Worm (Caenorhabditis elegans) whole organism, L4 larva: ENCODE results near the gene algn-6.
A peak's percentile ranks its signal among the peaks of the same experiment; 100 is the strongest.

ENCODE experiments used
- F37D6.2 ChIP-seq: sonication (generic microtip); optimal IDR thresholded peaks from 2 replicates; lab custom pipeline; 2016; ENCODE audit warnings: mild to moderate bottlenecking, missing genetic modification characterization, missing compliant biosample characterization
- F49E8.2 ChIP-seq: sonication (generic microtip); optimal IDR thresholded peaks from 2 replicates; lab custom pipeline; 2016; ENCODE audit warnings: missing compliant biosample characterization, mild to moderate bottlenecking, missing genetic modification characterization, borderline replicate concordance
- T20F7.1 ChIP-seq: fragments of 200-800 bp; sonication (Bioruptor generic); optimal IDR thresholded peaks from 2 replicates; lab custom pipeline; 2018; ENCODE audit warnings: mild to moderate bottlenecking, missing genetic modification characterization, missing compliant biosample characterization
- Y48G9A.11 ChIP-seq: fragments of 200-800 bp; sonication (Bioruptor generic); IDR thresholded peaks from 2 replicates; pipeline ENCODE4 v1.3.6; 2022; ENCODE audit warnings: missing genetic modification reagents, missing genetic modification characterization, missing compliant biosample characterization
- Y75B8A.6 ChIP-seq: fragments of 200-800 bp; sonication (Bioruptor generic); IDR thresholded peaks from 2 replicates; pipeline ENCODE4 v1.3.6; 2022; ENCODE audit warnings: missing genetic modification reagents, missing genetic modification characterization, missing compliant biosample characterization
- ama-1 ChIP-seq: fragments of 150-350 bp; optimal IDR thresholded peaks from 2 replicates; lab custom pipeline; 2014; ENCODE audit warnings: inconsistent platforms, mixed read lengths
- arid-1 ChIP-seq: fragments of 200-800 bp; sonication (Bioruptor generic); conservative IDR thresholded peaks from 2 replicates; pipeline ENCODE4 v1.3.6; 2022; ENCODE audit warnings: missing genetic modification reagents, missing genetic modification characterization, missing compliant biosample characterization
- ceh-28 ChIP-seq: fragments of 150-350 bp; optimal IDR thresholded peaks from 2 replicates; lab custom pipeline; 2014; ENCODE audit warnings: missing biosample characterization, missing genetic modification reagents, missing genetic modification characterization
- daf-19 ChIP-seq: fragments of 200-800 bp; sonication (Bioruptor generic); conservative IDR thresholded peaks from 2 replicates; pipeline ENCODE4 v1.3.6; 2022; ENCODE audit warnings: missing genetic modification characterization, missing compliant biosample characterization
- dmd-8 ChIP-seq: fragments of 200-800 bp; sonication (Bioruptor generic); IDR thresholded peaks from 2 replicates; pipeline ENCODE4 v1.3.6; 2022; ENCODE audit warnings: missing genetic modification characterization, missing compliant biosample characterization
- dpl-1 ChIP-seq: fragments of 150-350 bp; optimal IDR thresholded peaks from 2 replicates; lab custom pipeline; 2014; ENCODE audit warnings: missing biosample characterization, missing genetic modification reagents, missing genetic modification characterization
- dve-1 ChIP-seq: sonication (generic microtip); optimal IDR thresholded peaks from 2 replicates; lab custom pipeline; 2017; ENCODE audit warnings: antibody characterized with exemption, mild to moderate bottlenecking, missing genetic modification characterization, missing compliant biosample characterization; ENCODE audit not compliant: insufficient read depth
- egl-27 ChIP-seq: sonication (generic microtip); optimal IDR thresholded peaks from 3 replicates; lab custom pipeline; 2017; ENCODE audit warnings: missing biosample characterization, missing genetic modification reagents, missing genetic modification characterization
- fkh-10 ChIP-seq: fragments of 150-350 bp; optimal IDR thresholded peaks from 2 replicates; lab custom pipeline; 2014; ENCODE audit warnings: missing biosample characterization, missing genetic modification reagents, missing genetic modification characterization
- hlh-11 ChIP-seq: fragments of 200-800 bp; sonication (Bioruptor generic); optimal IDR thresholded peaks from 2 replicates; lab custom pipeline; 2018; ENCODE audit warnings: mild to moderate bottlenecking, missing genetic modification characterization, missing compliant biosample characterization
- hlh-30 ChIP-seq: sonication (generic microtip); optimal IDR thresholded peaks from 2 replicates; lab custom pipeline; 2017; ENCODE audit warnings: antibody characterized with exemption, mild to moderate bottlenecking, missing genetic modification characterization, missing compliant biosample characterization; ENCODE audit not compliant: insufficient read depth
- jun-1 ChIP-seq: fragments of 150-350 bp; optimal IDR thresholded peaks from 2 replicates; lab custom pipeline; 2014; ENCODE audit warnings: missing biosample characterization, missing genetic modification reagents, missing genetic modification characterization
- lin-13 ChIP-seq: fragments of 150-350 bp; optimal IDR thresholded peaks from 2 replicates; lab custom pipeline; 2014; ENCODE audit warnings: missing biosample characterization, missing genetic modification reagents, missing genetic modification characterization
- lin-38 ChIP-seq: fragments of 200-800 bp; sonication (Bioruptor generic); IDR thresholded peaks from 2 replicates; pipeline ENCODE4 v1.3.6; 2022; ENCODE audit warnings: missing genetic modification reagents, missing genetic modification characterization, missing compliant biosample characterization
- lin-39 ChIP-seq: fragments of 150-350 bp; optimal IDR thresholded peaks from 2 replicates; lab custom pipeline; 2014; ENCODE audit warnings: missing biosample characterization, missing genetic modification reagents, missing genetic modification characterization
- lsy-2 ChIP-seq, 2 experiments: fragments of 150-350 bp in 1 of 2; sonication (generic microtip) in 1 of 2; optimal IDR thresholded peaks; 2 replicates each; lab custom pipeline; 2014 to 2017; ENCODE audit warnings: missing biosample characterization in 2 of 2, missing genetic modification characterization in 2 of 2
- madf-5 ChIP-seq, 2 experiments: fragments of 200-800 bp; sonication (Bioruptor generic); IDR thresholded peaks; 2 replicates each; pipeline ENCODE4 v1.3.6; 2022; ENCODE audit warnings: missing compliant biosample characterization in 2 of 2, missing genetic modification characterization in 2 of 2
- madf-9 ChIP-seq: fragments of 200-800 bp; sonication (Bioruptor generic); conservative IDR thresholded peaks from 2 replicates; pipeline ENCODE4 v1.3.6; 2022; ENCODE audit warnings: missing genetic modification reagents, missing genetic modification characterization, missing compliant biosample characterization
- mdl-1 ChIP-seq, 2 experiments: fragments of 150-350 bp in 1 of 2; sonication (generic microtip) in 1 of 2; optimal IDR thresholded peaks; 2 replicates each; lab custom pipeline; 2014 to 2017; ENCODE audit warnings: missing biosample characterization in 2 of 2, missing genetic modification characterization in 2 of 2
- mdt-29 ChIP-seq: fragments of 200-800 bp; sonication (Bioruptor generic); IDR thresholded peaks from 2 replicates; pipeline ENCODE4 v1.3.6; 2022; ENCODE audit warnings: missing genetic modification reagents, missing genetic modification characterization, missing compliant biosample characterization
- mep-1 ChIP-seq: fragments of 150-350 bp; sonication (generic microtip); optimal IDR thresholded peaks from 3 replicates; lab custom pipeline; 2014; ENCODE audit warnings: missing biosample characterization, missing genetic modification characterization
- mes-2 ChIP-seq: sonication (generic microtip); optimal IDR thresholded peaks from 2 replicates; lab custom pipeline; 2016; ENCODE audit warnings: missing genotype, mild to moderate bottlenecking, missing genetic modification characterization, missing compliant biosample characterization; ENCODE audit not compliant: poor library complexity, severe bottlenecking
- nhr-11 ChIP-seq: fragments of 150-350 bp; optimal IDR thresholded peaks from 2 replicates; lab custom pipeline; 2014; ENCODE audit warnings: missing biosample characterization, missing genetic modification characterization
- nhr-25 ChIP-seq: sonication (generic microtip); optimal IDR thresholded peaks from 2 replicates; lab custom pipeline; 2017; ENCODE audit warnings: missing genetic modification characterization, mild to moderate bottlenecking, missing compliant biosample characterization, antibody characterized with exemption, moderate library complexity, borderline replicate concordance; ENCODE audit not compliant: insufficient read depth
- nhr-28 ChIP-seq: fragments of 150-350 bp; optimal IDR thresholded peaks from 2 replicates; lab custom pipeline; 2014; ENCODE audit warnings: missing biosample characterization, missing genetic modification characterization
- nhr-6 ChIP-seq: fragments of 150-350 bp; optimal IDR thresholded peaks from 2 replicates; lab custom pipeline; 2014; ENCODE audit warnings: missing biosample characterization, missing genetic modification characterization
- nhr-76 ChIP-seq: fragments of 150-350 bp; optimal IDR thresholded peaks from 2 replicates; lab custom pipeline; 2014; ENCODE audit warnings: missing biosample characterization, missing genetic modification characterization
- pqm-1 ChIP-seq: sonication (generic microtip); optimal IDR thresholded peaks from 2 replicates; lab custom pipeline; 2017; ENCODE audit warnings: missing biosample characterization, missing genetic modification characterization
- rbr-2 ChIP-seq: sonication (generic microtip); optimal IDR thresholded peaks from 2 replicates; lab custom pipeline; 2016; ENCODE audit warnings: missing genotype, missing genetic modification characterization, missing compliant biosample characterization
- sdz-12 ChIP-seq: fragments of 200-800 bp; sonication (Bioruptor generic); optimal IDR thresholded peaks from 2 replicates; lab custom pipeline; 2018; ENCODE audit warnings: mild to moderate bottlenecking, missing genetic modification characterization, missing compliant biosample characterization
- skn-1 ChIP-seq: fragments of 150-350 bp; optimal IDR thresholded peaks from 2 replicates; lab custom pipeline; 2014; ENCODE audit warnings: missing biosample characterization, missing genetic modification characterization
- snpc-4 ChIP-seq: fragments of 150-350 bp; optimal IDR thresholded peaks from 2 replicates; lab custom pipeline; 2014; ENCODE audit warnings: missing biosample characterization, missing genetic modification characterization
- tag-97 ChIP-seq: fragments of 200-800 bp; sonication (Bioruptor generic); IDR thresholded peaks from 2 replicates; pipeline ENCODE4 v1.3.6; 2022; ENCODE audit warnings: missing genetic modification characterization, missing compliant biosample characterization
- tra-1 ChIP-seq: fragments of 200-800 bp; sonication (Bioruptor generic); IDR thresholded peaks from 2 replicates; pipeline ENCODE4 v1.3.6; 2022; ENCODE audit warnings: missing genetic modification reagents, missing genetic modification characterization, missing compliant biosample characterization
- unc-130 ChIP-seq: sonication (generic microtip); optimal IDR thresholded peaks from 2 replicates; lab custom pipeline; 2016; ENCODE audit warnings: missing genetic modification reagents, missing genetic modification characterization, missing compliant biosample characterization
- unc-62 ChIP-seq, 3 experiments: fragments of 150-350 bp in 1 of 3; sonication (generic microtip); optimal IDR thresholded peaks in 2 of 3; peaks in 1 of 3; 1 replicate in 1 of 3; 2 replicates in 2 of 3; lab custom pipeline; 2014 to 2017; ENCODE audit warnings: missing biosample characterization in 3 of 3, missing genetic modification characterization in 3 of 3, missing genetic modification reagents in 3 of 3, missing genotype in 1 of 3
- vab-7 ChIP-seq: fragments of 200-800 bp; sonication (Bioruptor generic); IDR thresholded peaks from 2 replicates; pipeline ENCODE4 v1.3.6; 2022; ENCODE audit warnings: missing genetic modification reagents, missing genetic modification characterization, missing compliant biosample characterization
- zfp-2 ChIP-seq: sonication (generic microtip); optimal IDR thresholded peaks from 2 replicates; lab custom pipeline; 2016; ENCODE audit warnings: mild to moderate bottlenecking, missing genetic modification characterization, missing compliant biosample characterization
- zfp-3 ChIP-seq: fragments of 200-800 bp; sonication (Bioruptor generic); conservative IDR thresholded peaks from 2 replicates; pipeline ENCODE4 v1.3.6; 2022; ENCODE audit warnings: missing genetic modification reagents, missing genetic modification characterization, missing compliant biosample characterization
- zip-11 ChIP-seq: fragments of 200-800 bp; sonication (Bioruptor generic); IDR thresholded peaks from 2 replicates; pipeline ENCODE4 v1.3.6; 2022; ENCODE audit warnings: missing genetic modification characterization, missing compliant biosample characterization

algn-6 gene

DNA sequence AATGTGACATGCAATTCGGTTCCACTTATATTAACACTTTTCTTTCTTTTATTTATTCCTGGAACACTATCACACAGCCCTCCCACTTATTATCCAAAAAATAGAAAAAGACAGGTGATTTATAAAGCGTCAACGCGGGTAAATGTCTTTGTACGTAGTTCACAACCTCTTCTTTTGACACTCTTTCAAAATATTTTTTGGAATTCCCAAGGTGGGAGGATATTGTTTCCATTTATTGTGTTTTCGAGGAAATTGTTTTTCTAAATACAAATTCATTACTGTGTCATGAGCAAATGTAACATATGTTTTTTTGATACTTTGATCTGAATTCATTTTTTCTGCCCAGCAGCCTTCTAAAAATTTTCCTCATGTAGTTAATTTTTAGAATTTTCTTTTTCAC, 18.3 kb downstream of the algn-6 start (continued):
- TF ChIP-seq arid-1 (GFP tag; lab: Robert Waterston, UW), result no peak
- TF ChIP-seq madf-9 (GFP tag; lab: Robert Waterston, UW), result no peak
- no peak for TF ChIP-seq fkh-10 (GFP tag; lab: Kevin White, UChicago)
- TF ChIP-seq mdt-29 (GFP tag; lab: Robert Waterston, UW), result no peak

DNA sequence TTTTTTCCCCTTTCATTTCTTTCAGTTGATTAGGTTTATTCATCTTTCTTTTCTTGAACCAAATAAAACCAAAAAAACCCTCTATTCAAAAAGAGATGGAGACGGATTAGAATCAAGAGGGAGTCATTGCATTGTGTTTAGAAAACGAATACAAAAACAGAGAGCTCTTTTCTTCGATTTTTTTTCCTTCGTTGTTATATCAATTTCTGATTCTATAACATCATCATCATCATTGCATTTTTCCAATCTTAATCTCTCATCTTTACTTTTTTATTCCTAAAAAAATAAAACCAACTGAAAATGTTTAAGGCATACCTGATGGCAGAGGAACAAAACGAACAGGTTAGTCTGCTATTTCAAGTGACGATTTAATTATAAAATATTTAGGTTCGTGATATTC, 19.2 kb downstream of the algn-6 start, which contains the start of gene T05H10.8:
T05H10.8 (plus strand) TSS at position 301 of the 400 bp plus-strand sequence.
- no peak for TF ChIP-seq ceh-28
- TF ChIP-seq zip-11 (GFP tag; lab: Robert Waterston, UW), result no peak
- TF ChIP-seq daf-19 (GFP tag; lab: Robert Waterston, UW), result no peak
- no peak for TF ChIP-seq zfp-2 (tag; lab: Kevin White, UChicago)
- TF ChIP-seq Y48G9A.11 (GFP tag; lab: Robert Waterston, UW), result no peak
- no peak for TF ChIP-seq F49E8.2
- TF ChIP-seq ama-1 (lab: Kevin White, UChicago), result no peak

DNA sequence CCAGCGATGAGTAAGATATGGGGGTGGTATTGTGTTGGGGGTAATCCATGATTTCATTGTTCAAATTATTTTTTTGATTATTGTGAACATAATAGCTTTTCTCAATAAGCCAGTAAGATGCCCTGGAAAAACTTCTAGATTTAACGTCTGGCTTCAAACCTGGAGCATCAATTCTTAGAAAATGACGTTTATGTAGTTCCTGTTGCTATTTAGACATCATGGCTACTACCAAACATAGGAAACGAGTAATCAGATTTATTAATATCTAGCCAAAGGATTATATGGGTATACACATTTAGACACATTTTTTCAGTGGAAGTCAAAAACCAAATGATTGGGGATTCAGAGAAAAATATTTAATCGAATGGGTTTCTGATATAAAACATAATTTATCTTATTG, 19.9 kb downstream of the algn-6 start:
- TF ChIP-seq dmd-8 (GFP tag; lab: Robert Waterston, UW) (no peak), nhr-11 (tag; lab: Kevin White, UChicago) (peak; percentile 9)

DNA sequence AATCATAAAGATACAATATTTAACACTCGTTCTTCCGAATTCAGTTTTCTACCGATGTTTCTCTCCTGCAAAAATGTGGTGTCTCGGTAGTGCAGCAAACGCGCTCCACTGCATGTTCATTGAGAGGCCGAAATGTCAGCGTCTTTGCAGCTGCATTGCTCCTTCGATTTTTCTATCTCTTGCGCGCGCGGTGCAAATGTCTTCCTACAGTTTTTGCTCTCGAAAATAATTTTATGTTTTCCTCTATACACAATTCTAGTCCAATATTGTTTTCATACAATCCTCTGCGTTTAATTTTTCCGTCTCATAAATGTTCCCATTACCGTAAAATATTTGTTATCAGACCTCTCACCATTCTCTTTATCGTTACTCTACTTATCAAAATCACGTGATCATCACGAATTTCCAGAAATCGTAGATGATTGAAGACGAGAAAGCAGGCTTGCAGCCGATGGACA, 22.8 kb downstream of the algn-6 start, which contains the start of gene ufd-2:
ufd-2 (plus strand) TSS at position 408 of the 458 bp plus-strand sequence.
- TF ChIP-seq mdl-1 (tag; optimal IDR thresholded peaks at IDR 0.05; lab: Kevin White, UChicago), result peak in 1 of 2 experiments; percentile 26
- no peak for TF ChIP-seq tra-1 (GFP tag; lab: Robert Waterston, UW)
- peak; percentile 24 for TF ChIP-seq hlh-30 (tag; lab: Kevin White, UChicago)
- TF ChIP-seq lsy-2 (tag; optimal IDR thresholded peaks at IDR 0.05; lab: Kevin White, UChicago), result peak; percentile 10 to 76
- TF ChIP-seq lin-38 (GFP tag; lab: Robert Waterston, UW), result peak; percentile 95
- peak; percentile 57 for TF ChIP-seq dpl-1 (GFP tag; lab: Kevin White, UChicago)
- no peak for TF ChIP-seq madf-5 (GFP tag; IDR thresholded peaks at IDR 0.05; lab: Robert Waterston, UW)
- peak; percentile 23 for TF ChIP-seq F37D6.2
- TF ChIP-seq unc-130, result peak; percentile 77
- peak; percentile 70 for TF ChIP-seq nhr-11 (tag; lab: Kevin White, UChicago)
- TF ChIP-seq nhr-25 (tag; lab: Kevin White, UChicago), result peak; percentile 31
- no peak for TF ChIP-seq Y75B8A.6 (GFP tag; lab: Robert Waterston, UW)
- no peak for TF ChIP-seq jun-1 (tag; lab: Kevin White, UChicago)
- TF ChIP-seq egl-27, result no peak
- peak; percentile 94 for TF ChIP-seq mes-2 (tag; lab: Kevin White, UChicago)
- TF ChIP-seq dve-1 (tag; lab: Kevin White, UChicago), result peak; percentile 45
- TF ChIP-seq lin-13 (GFP tag; lab: Kevin White, UChicago), result peak; percentile 80
- TF ChIP-seq rbr-2, result peak; percentile 64
- peak; percentile 80 for TF ChIP-seq T20F7.1 (GFP tag; lab: Kevin White, UChicago)
- peak; percentile 45 for TF ChIP-seq pqm-1 (tag; lab: Kevin White, UChicago)
- TF ChIP-seq skn-1 (tag; lab: Kevin White, UChicago), result no peak
- peak; percentile 44; the same call in 1 of the 2 replicates for TF ChIP-seq madf-9 (GFP tag; lab: Robert Waterston, UW)
- no peak for TF ChIP-seq snpc-4 (tag; lab: Kevin White, UChicago)
- TF ChIP-seq lin-39, result no peak
- peak; percentile 47 for TF ChIP-seq hlh-11 (tag; lab: Kevin White, UChicago)
- no peak for TF ChIP-seq zfp-3 (GFP tag; lab: Robert Waterston, UW)
- TF ChIP-seq vab-7 (GFP tag; lab: Robert Waterston, UW), result peak; percentile 50; the same call in 1 of the 2 replicates
- TF ChIP-seq nhr-6 (tag; lab: Kevin White, UChicago), result peak; percentile 26
- TF ChIP-seq nhr-76 (tag; lab: Kevin White, UChicago), result no peak
- peak in 1 of 2 experiments; percentile 85 for TF ChIP-seq unc-62 (GFP tag; optimal IDR thresholded peaks at IDR 0.05 in 1 of 2; lab: Kevin White, UChicago)
- no peak for TF ChIP-seq unc-62 (tag; optimal IDR thresholded peaks at IDR 0.05; lab: Kevin White, UChicago)
- TF ChIP-seq sdz-12 (GFP tag; lab: Kevin White, UChicago), result no peak
- peak; percentile 84 for TF ChIP-seq mep-1 (tag; lab: Kevin White, UChicago)
- no peak for TF ChIP-seq tag-97
- TF ChIP-seq nhr-28 (tag; lab: Kevin White, UChicago), result peak; percentile 50
